Worm (Caenorhabditis elegans) whole organism, early embryonic: ENCODE results near the gene srz-13.

Experiments used
- B0310.2 ChIP-seq: sonication (generic microtip); optimal IDR thresholded peaks from 2 replicates; lab custom pipeline; 2016; ENCODE audit warnings: mild to moderate bottlenecking, missing genetic modification characterization, missing compliant biosample characterization
- F13C5.2 ChIP-seq: sonication (generic microtip); optimal IDR thresholded peaks from 2 replicates; lab custom pipeline; 2017; ENCODE audit warnings: mild to moderate bottlenecking, missing genetic modification characterization, inconsistent platforms, missing compliant biosample characterization
- aly-1 ChIP-seq: sonication (generic microtip); optimal IDR thresholded peaks from 2 replicates; lab custom pipeline; 2016; ENCODE audit warnings: missing genetic modification characterization, missing compliant biosample characterization
- ama-1 ChIP-seq: fragments of 150-350 bp; optimal IDR thresholded peaks from 2 replicates; lab custom pipeline; 2014
- ceh-13 ChIP-seq: fragments of 200-800 bp; sonication (Bioruptor generic); optimal IDR thresholded peaks from 2 replicates; lab custom pipeline; 2018; ENCODE audit warnings: mild to moderate bottlenecking, missing genetic modification characterization, missing compliant biosample characterization
- ceh-36 ChIP-seq: sonication (generic microtip); optimal IDR thresholded peaks from 2 replicates; lab custom pipeline; 2016; ENCODE audit warnings: missing genetic modification characterization, inconsistent platforms, missing compliant biosample characterization
- ets-7 ChIP-seq: sonication (generic microtip); optimal IDR thresholded peaks from 2 replicates; lab custom pipeline; 2016; ENCODE audit warnings: missing genotype, missing genetic modification characterization, missing compliant biosample characterization
- flt-1 ChIP-seq: fragments of 200-800 bp; sonication (Bioruptor generic); IDR thresholded peaks from 2 replicates; pipeline ENCODE4 v1.3.6; 2022; ENCODE audit warnings: missing genetic modification characterization, missing compliant biosample characterization
- hmbx-1 ChIP-seq: sonication (generic microtip); optimal IDR thresholded peaks from 2 replicates; lab custom pipeline; 2016; ENCODE audit warnings: mild to moderate bottlenecking, missing genetic modification characterization, missing compliant biosample characterization
- hmg-4 ChIP-seq: fragments of 200-800 bp; sonication (Bioruptor generic); optimal IDR thresholded peaks from 2 replicates; lab custom pipeline; 2018; ENCODE audit warnings: mild to moderate bottlenecking, missing genetic modification characterization, missing compliant biosample characterization
- hnd-1 ChIP-seq: sonication (generic microtip); optimal IDR thresholded peaks from 2 replicates; lab custom pipeline; 2016; ENCODE audit warnings: missing genetic modification characterization, missing compliant biosample characterization
- pes-1 ChIP-seq: fragments of 200-800 bp; sonication (Bioruptor generic); IDR thresholded peaks from 2 replicates; pipeline ENCODE4 v1.3.6; 2022; ENCODE audit warnings: missing genetic modification reagents, missing genetic modification characterization, missing compliant biosample characterization
- scrt-1 ChIP-seq: fragments of 200-800 bp; sonication (Bioruptor generic); IDR thresholded peaks from 2 replicates; pipeline ENCODE4 v1.3.6; 2022; ENCODE audit warnings: missing genetic modification characterization, missing compliant biosample characterization
- sea-1 ChIP-seq: fragments of 200-800 bp; sonication (Bioruptor generic); conservative IDR thresholded peaks from 2 replicates; pipeline ENCODE4 v1.3.6; 2022; ENCODE audit warnings: missing genetic modification characterization, missing compliant biosample characterization
- tbx-11 ChIP-seq: fragments of 200-800 bp; sonication (Bioruptor generic); IDR thresholded peaks from 2 replicates; pipeline ENCODE4 v1.3.6; 2022; ENCODE audit warnings: missing genetic modification characterization, missing compliant biosample characterization
- tbx-37 ChIP-seq: fragments of 200-800 bp; sonication (Bioruptor generic); conservative IDR thresholded peaks from 2 replicates; pipeline ENCODE4 v1.3.6; 2022; ENCODE audit warnings: missing genetic modification reagents, missing genetic modification characterization, missing compliant biosample characterization
- tra-4 ChIP-seq: sonication (generic microtip); optimal IDR thresholded peaks from 2 replicates; lab custom pipeline; 2017; ENCODE audit warnings: missing genetic modification characterization, missing compliant biosample characterization

The srz-13 gene

DNA sequence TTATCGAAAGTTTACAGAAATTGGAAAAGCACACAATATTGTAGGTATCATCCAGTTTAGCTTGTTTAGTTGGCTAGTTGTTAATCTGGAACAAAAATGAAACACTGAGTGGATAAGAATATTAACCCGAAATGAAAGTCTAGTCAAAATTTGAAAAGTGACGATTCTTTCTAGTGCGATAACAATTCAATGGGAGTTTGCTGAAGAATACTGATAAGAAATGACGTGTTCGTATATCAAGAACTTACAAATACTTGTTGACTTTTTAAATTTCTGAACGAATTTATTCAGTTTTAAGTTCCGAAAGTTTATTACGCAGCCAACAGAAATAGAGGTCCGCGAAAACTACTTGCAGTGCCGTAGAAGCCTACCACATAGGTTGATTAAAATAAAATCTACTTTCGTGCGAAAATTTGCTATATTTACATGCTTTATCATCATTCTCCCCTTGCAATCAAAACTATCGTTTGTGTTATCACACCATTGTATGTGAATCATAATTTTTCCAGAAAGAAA is 39.1 kb upstream of the srz-13 start, which contains the start of gene fbxa-88:
fbxa-88 (minus strand) TSS at position 51 of the 516 bp plus-strand sequence.
- TF ChIP-seq ceh-13 (GFP tag; lab: Kevin White, UChicago) = no peak
- no peak for TF ChIP-seq pes-1 (GFP tag; lab: Robert Waterston, UW)
- no peak for TF ChIP-seq flt-1 (GFP tag; lab: Robert Waterston, UW)
- no peak for TF ChIP-seq sea-1 (GFP tag; lab: Robert Waterston, UW)
- no peak for TF ChIP-seq tra-4 (tag; lab: Kevin White, UChicago)
- TF ChIP-seq aly-1 = no peak
- TF ChIP-seq hmbx-1 (tag; lab: Kevin White, UChicago) = no peak
- no peak for TF ChIP-seq tbx-11 (GFP tag; lab: Robert Waterston, UW)
- TF ChIP-seq hmg-4 = no peak
- no peak for TF ChIP-seq B0310.2 (tag; lab: Kevin White, UChicago)

DNA sequence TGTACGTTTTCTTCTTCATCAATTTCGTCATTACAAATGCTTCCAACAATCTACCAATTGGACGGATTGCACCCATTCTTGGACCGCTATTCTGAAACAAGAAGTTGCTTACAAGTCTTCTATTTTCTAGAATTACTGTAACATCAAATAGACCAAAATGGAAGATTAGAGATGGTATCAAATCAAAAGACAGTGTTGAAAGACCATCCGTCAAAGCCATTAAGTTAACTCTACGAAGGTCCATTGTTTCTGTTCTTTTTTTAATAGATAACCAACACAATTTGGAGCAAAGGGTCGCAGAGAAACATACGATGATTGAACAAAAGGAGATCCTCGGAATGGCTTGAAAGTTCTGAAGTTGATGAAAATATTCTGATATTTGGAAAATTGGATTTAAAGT is 37.2 kb upstream of the srz-13 start:
- TF ChIP-seq hmg-4 (no peak), tbx-37 (no peak), tbx-11 (GFP tag; lab: Robert Waterston, UW) (no peak), tra-4 (tag; lab: Kevin White, UChicago) (no peak), ceh-36 (tag; lab: Kevin White, UChicago) (no peak), scrt-1 (no peak), sea-1 (GFP tag; lab: Robert Waterston, UW) (no peak), ceh-13 (GFP tag; lab: Kevin White, UChicago) (no peak), ets-7 (tag; lab: Kevin White, UChicago) (no peak), hmbx-1 (tag; lab: Kevin White, UChicago) (no peak), pes-1 (GFP tag; lab: Robert Waterston, UW) (no peak), B0310.2 (tag; lab: Kevin White, UChicago) (no peak), ama-1 (no peak), flt-1 (GFP tag; lab: Robert Waterston, UW) (no peak), aly-1 (no peak), F13C5.2 (no peak)

DNA sequence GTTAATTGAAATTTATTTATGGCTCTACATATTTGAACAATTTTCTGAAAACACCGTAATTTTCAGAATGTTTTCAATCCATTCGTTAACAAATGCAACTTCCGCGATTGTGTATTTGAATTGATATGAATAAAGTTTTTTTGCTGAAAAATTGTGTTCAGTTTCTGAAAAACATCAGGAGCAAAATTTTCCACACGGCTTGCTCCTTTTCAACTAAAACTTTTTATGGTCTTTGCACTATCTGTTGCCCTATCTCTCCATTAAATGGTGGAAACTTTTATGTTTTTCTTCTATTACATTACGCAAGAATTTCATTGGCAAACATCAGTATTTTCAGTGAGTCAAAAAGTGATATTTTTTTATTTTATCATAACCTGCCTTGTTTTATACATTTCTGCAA is 33.4 kb upstream of the srz-13 start, which contains the start of gene F10A3.4:
F10A3.4 (plus strand) TSS at position 301 of the 400 bp plus-strand sequence.
- TF ChIP-seq scrt-1 (no peak), tra-4 (tag; lab: Kevin White, UChicago) (no peak), aly-1 (no peak), ceh-13 (GFP tag; lab: Kevin White, UChicago) (no peak)

DNA sequence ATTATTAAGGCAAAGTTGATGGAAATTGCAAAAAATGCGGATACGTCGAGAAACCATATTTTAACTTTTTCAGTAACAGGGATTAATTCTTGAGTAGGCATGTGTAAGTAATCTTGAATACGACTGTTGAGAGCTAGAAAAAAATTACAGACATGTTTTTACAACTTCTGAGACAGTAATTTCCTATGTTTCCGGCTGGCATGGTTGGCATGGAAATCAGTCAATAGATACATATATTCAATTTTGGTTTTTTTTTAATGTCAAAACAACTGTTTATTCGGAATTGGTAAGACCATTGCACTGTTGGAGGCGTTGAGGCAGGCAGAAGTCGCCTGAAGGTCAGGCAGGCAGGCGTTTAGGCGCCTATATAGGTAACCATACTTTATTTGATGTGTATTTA is 28.8 kb upstream of the srz-13 start, which contains the start of gene str-254:
str-254 (minus strand) TSS at position 101 of the 400 bp plus-strand sequence.
- no peak for TF ChIP-seq pes-1 (GFP tag; lab: Robert Waterston, UW)
- no peak for TF ChIP-seq scrt-1
- TF ChIP-seq ama-1 = no peak
- TF ChIP-seq tbx-11 (GFP tag; lab: Robert Waterston, UW) = no peak

DNA sequence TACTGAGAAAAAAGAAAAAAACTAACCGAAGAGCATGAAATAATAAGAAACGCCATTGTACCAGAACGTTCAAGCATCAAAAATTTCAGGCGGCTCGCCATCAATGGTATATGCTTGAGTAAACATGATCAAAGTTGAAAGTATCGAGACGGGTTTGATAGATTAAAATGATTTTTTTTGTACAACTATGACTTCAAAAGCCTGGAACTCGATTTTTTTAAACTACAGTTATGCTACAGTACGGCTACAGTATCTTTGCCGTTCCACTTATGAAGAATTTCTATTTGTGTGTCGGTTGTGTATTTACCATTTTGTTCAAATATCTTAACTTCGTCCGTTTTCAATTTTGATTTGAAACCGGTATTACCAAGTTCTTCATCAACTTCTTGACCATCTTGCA is 27.1 kb upstream of the srz-13 start, which contains the start of gene str-97:
str-97 (minus strand) TSS at position 101 of the 400 bp plus-strand sequence.
- TF ChIP-seq tbx-11 (GFP tag; lab: Robert Waterston, UW) (no peak), ets-7 (tag; lab: Kevin White, UChicago) (no peak), hnd-1 (tag; lab: Kevin White, UChicago) (no peak), F13C5.2 (no peak), ceh-36 (tag; lab: Kevin White, UChicago) (no peak)

DNA sequence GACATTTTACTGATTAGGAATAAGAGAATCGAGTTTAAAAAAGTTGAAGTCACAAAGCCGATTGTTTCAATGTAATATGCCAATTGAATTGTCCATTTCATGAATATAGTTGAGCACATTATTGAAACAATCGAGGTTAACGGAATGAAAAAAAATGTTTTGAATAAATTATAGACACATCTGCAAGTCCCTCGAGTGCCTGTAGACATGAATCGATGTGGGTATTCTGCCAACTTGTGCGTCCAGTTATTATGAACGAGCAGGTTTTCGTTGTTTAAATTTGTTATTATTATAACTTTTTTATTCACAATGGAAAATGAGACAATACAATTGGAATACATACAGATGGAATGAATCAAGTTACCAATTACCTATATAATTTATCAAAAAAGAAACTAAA is 23.8 kb upstream of the srz-13 start, which contains the start of gene str-99:
str-99 (minus strand) TSS at position 101 of the 400 bp plus-strand sequence.
- no peak for TF ChIP-seq tbx-11 (GFP tag; lab: Robert Waterston, UW)
- TF ChIP-seq scrt-1 = no peak
- TF ChIP-seq hmbx-1 (tag; lab: Kevin White, UChicago) = no peak
- no peak for TF ChIP-seq ets-7 (tag; lab: Kevin White, UChicago)
- no peak for TF ChIP-seq tbx-37
- no peak for TF ChIP-seq B0310.2 (tag; lab: Kevin White, UChicago)
- TF ChIP-seq ceh-13 (GFP tag; lab: Kevin White, UChicago) = no peak
- TF ChIP-seq flt-1 (GFP tag; lab: Robert Waterston, UW) = no peak
- no peak for TF ChIP-seq sea-1 (GFP tag; lab: Robert Waterston, UW)
- no peak for TF ChIP-seq ceh-36 (tag; lab: Kevin White, UChicago)
- no peak for TF ChIP-seq ama-1
- TF ChIP-seq tra-4 (tag; lab: Kevin White, UChicago) = no peak
- TF ChIP-seq pes-1 (GFP tag; lab: Robert Waterston, UW) = no peak

DNA sequence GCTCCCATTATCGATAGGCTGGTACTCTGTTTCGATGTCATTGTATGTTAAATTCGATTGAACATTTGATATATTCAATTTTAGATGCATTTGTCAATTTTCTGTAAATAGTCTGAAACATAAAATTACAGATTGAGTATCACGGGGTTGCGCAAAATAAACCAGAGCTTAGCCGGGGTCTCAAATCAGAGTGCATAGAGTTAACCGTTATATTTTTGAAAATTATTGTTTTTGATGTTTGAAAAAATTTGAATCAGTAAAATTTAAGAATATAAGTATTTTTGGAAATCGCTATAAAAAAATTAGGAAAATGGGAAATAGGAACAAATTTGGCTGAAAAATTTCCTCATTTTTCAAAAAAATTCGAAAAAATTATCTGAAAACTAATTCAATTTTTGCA is 22.6 kb upstream of the srz-13 start, which contains the start of gene F10A3.17:
F10A3.17 (minus strand) TSS at position 101 of the 400 bp plus-strand sequence.
- TF ChIP-seq F13C5.2 (no peak), scrt-1 (no peak)

DNA sequence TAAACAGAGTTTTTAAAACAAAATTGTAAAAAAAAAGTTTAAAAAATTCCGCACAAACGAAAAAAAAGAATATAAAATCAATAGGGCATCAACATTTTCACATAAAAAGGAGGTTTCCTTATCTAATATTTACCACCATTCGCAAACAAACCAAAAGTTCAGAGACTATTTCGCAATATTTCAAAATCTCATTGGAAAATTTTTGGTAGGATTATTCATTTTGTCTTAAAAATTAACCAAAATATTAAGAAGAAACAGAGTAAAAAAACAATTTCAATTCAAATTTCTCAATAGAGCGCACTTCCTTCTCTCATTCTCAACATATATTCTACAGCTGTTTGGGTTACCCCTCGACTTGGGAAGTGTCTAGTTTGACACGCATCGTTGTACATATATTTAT is 22.1 kb upstream of the srz-13 start:
- no peak for TF ChIP-seq sea-1 (GFP tag; lab: Robert Waterston, UW)
- TF ChIP-seq hnd-1 (tag; lab: Kevin White, UChicago) = no peak
- TF ChIP-seq pes-1 (GFP tag; lab: Robert Waterston, UW) = no peak
- TF ChIP-seq ceh-13 (GFP tag; lab: Kevin White, UChicago) = no peak
- no peak for TF ChIP-seq tra-4 (tag; lab: Kevin White, UChicago)
- TF ChIP-seq tbx-37 = no peak
- no peak for TF ChIP-seq tbx-11 (GFP tag; lab: Robert Waterston, UW)
- TF ChIP-seq hmg-4 = no peak
- TF ChIP-seq ets-7 (tag; lab: Kevin White, UChicago) = no peak
- TF ChIP-seq B0310.2 (tag; lab: Kevin White, UChicago) = no peak
- no peak for TF ChIP-seq flt-1 (GFP tag; lab: Robert Waterston, UW)
- no peak for TF ChIP-seq scrt-1
- TF ChIP-seq aly-1 = no peak
- no peak for TF ChIP-seq ceh-36 (tag; lab: Kevin White, UChicago)
- TF ChIP-seq ama-1 = no peak
